Fruit fly (Drosophila melanogaster): ENCODE data around the gene tral.

DNA sequence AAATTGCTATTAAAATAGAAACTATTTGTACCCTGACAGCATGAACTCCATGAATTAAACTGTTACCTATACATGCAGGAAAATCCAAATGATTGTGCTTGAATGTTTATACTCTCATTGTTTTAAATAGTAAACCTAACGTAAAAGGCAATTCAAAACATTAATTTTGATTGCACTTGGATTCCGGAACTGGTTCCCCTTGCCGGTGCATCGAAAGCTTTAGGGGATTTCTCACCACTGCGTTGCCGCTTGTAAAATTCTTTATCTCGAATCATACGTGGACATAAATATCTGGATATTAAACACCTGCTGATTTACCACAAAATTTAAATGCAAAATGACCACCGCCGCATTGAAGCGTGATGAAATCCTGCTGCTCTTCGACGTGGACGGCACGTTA, 19.5 kb downstream of the tral start, which contains the start of gene Pmm2:
- TF ChIP-seq D1 (tag; optimal IDR thresholded peaks at IDR 0.05) (no peak), Pif1A (GFP tag; optimal IDR thresholded peaks at IDR 0.05) (no peak), CG4496 (GFP tag; IDR thresholded peaks at IDR 0.05) (no peak), CG13204 (GFP tag; optimal IDR thresholded peaks at IDR 0.05) (no peak), CG10348 (GFP tag; IDR thresholded peaks at IDR 0.05) (no peak), CG8301 (tag; optimal IDR thresholded peaks at IDR 0.05) (no peak), EcR (GFP tag; optimal IDR thresholded peaks at IDR 0.05) (no peak), CG12605 (GFP tag; IDR thresholded peaks at IDR 0.05) (no peak), CG15710 (tag; optimal IDR thresholded peaks at IDR 0.05) (no peak), Snoo (tag; optimal IDR thresholded peaks at IDR 0.05) (no peak), fd96Ca (GFP tag; IDR thresholded peaks at IDR 0.05) (no peak)
